Fruit fly (Drosophila melanogaster) whole organism, embryonic: Measurements from ENCODE around the gene Pcd.

Experiments
- ATbp ChIP-seq: fragments of 200-800 bp; sonication (Bioruptor generic); optimal IDR thresholded peaks from 2 replicates; lab custom pipeline; 2017; ENCODE audit warnings: missing biosample characterization, mild to moderate bottlenecking, missing genetic modification characterization, missing genetic modification reagents
- Abd-B ChIP-seq: fragments of 200-800 bp; sonication (Bioruptor generic); optimal IDR thresholded peaks from 2 replicates; lab custom pipeline; 2018; ENCODE audit warnings: missing biosample characterization, mild to moderate bottlenecking, missing genetic modification characterization, moderate library complexity
- CG10147 ChIP-seq: fragments of 200-800 bp; sonication (Bioruptor generic); optimal IDR thresholded peaks from 2 replicates; lab custom pipeline; 2019; ENCODE audit warnings: missing biosample characterization, mild to moderate bottlenecking, missing genetic modification characterization, moderate library complexity
- CG10654 ChIP-seq: fragments of 200-800 bp; sonication (Bioruptor generic); optimal IDR thresholded peaks from 2 replicates; lab custom pipeline; 2016; ENCODE audit warnings: missing biosample characterization, missing genetic modification characterization
- CG12155 ChIP-seq: fragments of 200-800 bp; sonication (Bioruptor generic); optimal IDR thresholded peaks from 3 replicates; lab custom pipeline; 2016; ENCODE audit warnings: missing biosample characterization, missing genetic modification characterization
- CG12659 ChIP-seq: fragments of 200-800 bp; sonication (Bioruptor generic); optimal IDR thresholded peaks from 3 replicates; lab custom pipeline; 2017; ENCODE audit warnings: mild to moderate bottlenecking, missing biosample characterization, missing genetic modification reagents, missing genetic modification characterization
- CG13775 ChIP-seq: fragments of 200-800 bp; sonication (Bioruptor generic); optimal IDR thresholded peaks from 3 replicates; lab custom pipeline; 2017; ENCODE audit warnings: missing biosample characterization, mild to moderate bottlenecking, missing genetic modification characterization
- CG15269 ChIP-seq: fragments of 200-800 bp; sonication (Bioruptor generic); optimal IDR thresholded peaks from 2 replicates; lab custom pipeline; 2018; ENCODE audit warnings: missing biosample characterization, mild to moderate bottlenecking, missing genetic modification characterization, moderate library complexity
- CG1602 ChIP-seq: fragments of 200-800 bp; sonication (Bioruptor generic); optimal IDR thresholded peaks from 3 replicates; lab custom pipeline; 2016; ENCODE audit warnings: missing biosample characterization, missing genetic modification characterization
- CG17385 ChIP-seq: fragments of 200-800 bp; sonication (Bioruptor generic); optimal IDR thresholded peaks from 3 replicates; lab custom pipeline; 2018; ENCODE audit warnings: missing biosample characterization, mild to moderate bottlenecking, missing genetic modification characterization
- CG18262 ChIP-seq: fragments of 200-800 bp; optimal IDR thresholded peaks from 3 replicates; lab custom pipeline; 2019; ENCODE audit warnings: missing biosample characterization, mild to moderate bottlenecking, missing genetic modification characterization, moderate library complexity
- CG18599 ChIP-seq: fragments of 200-800 bp; sonication (Bioruptor generic); optimal IDR thresholded peaks from 3 replicates; lab custom pipeline; 2017; ENCODE audit warnings: missing biosample characterization, missing genetic modification characterization, mild to moderate bottlenecking, moderate library complexity, missing genetic modification reagents
- CG2116 ChIP-seq: fragments of 200-800 bp; sonication (Bioruptor generic); optimal IDR thresholded peaks from 3 replicates; lab custom pipeline; 2018; ENCODE audit warnings: missing biosample characterization, mild to moderate bottlenecking, missing genetic modification characterization
- CG2129 ChIP-seq: fragments of 200-800 bp; sonication (Bioruptor generic); IDR thresholded peaks from 2 replicates; pipeline ENCODE4 v1.3.6; 2022; ENCODE audit warnings: missing biosample characterization, missing genetic modification characterization; ENCODE audit not compliant: partially characterized antibody
- CG3407 ChIP-seq: fragments of 200-800 bp; sonication (Bioruptor generic); optimal IDR thresholded peaks from 2 replicates; lab custom pipeline; 2018; ENCODE audit warnings: missing biosample characterization, mild to moderate bottlenecking, missing genetic modification characterization
- CG4360 ChIP-seq: fragments of 200-800 bp; sonication (Bioruptor generic); IDR thresholded peaks from 2 replicates; pipeline ENCODE4 v1.3.6; 2022; ENCODE audit warnings: missing biosample characterization, missing genetic modification characterization
- CG6254 ChIP-seq: fragments of 200-800 bp; sonication (Bioruptor generic); optimal IDR thresholded peaks from 3 replicates; lab custom pipeline; 2017; ENCODE audit warnings: mild to moderate bottlenecking, missing biosample characterization, missing genetic modification reagents, missing genetic modification characterization
- CG7271 ChIP-seq: fragments of 200-800 bp; sonication (Bioruptor generic); optimal IDR thresholded peaks from 2 replicates; lab custom pipeline; 2018; ENCODE audit warnings: missing biosample characterization, mild to moderate bottlenecking, missing genetic modification characterization, moderate library complexity
- CG9437 ChIP-seq: fragments of 200-800 bp; sonication (Bioruptor generic); optimal IDR thresholded peaks from 2 replicates; lab custom pipeline; 2018; ENCODE audit warnings: missing biosample characterization, mild to moderate bottlenecking, missing genetic modification characterization
- CG9817 ChIP-seq: fragments of 200-800 bp; sonication (Bioruptor generic); optimal IDR thresholded peaks from 2 replicates; lab custom pipeline; 2018; ENCODE audit warnings: missing biosample characterization, mild to moderate bottlenecking, missing genetic modification characterization, moderate library complexity
- CG9876 ChIP-seq: fragments of 200-800 bp; sonication (Bioruptor generic); optimal IDR thresholded peaks from 2 replicates; lab custom pipeline; 2016; ENCODE audit warnings: missing biosample characterization, missing genetic modification characterization
- CoRest ChIP-seq: fragments of 200-800 bp; sonication (Bioruptor generic); optimal IDR thresholded peaks from 3 replicates; lab custom pipeline; 2018; ENCODE audit warnings: missing biosample characterization, mild to moderate bottlenecking, missing genetic modification characterization, moderate library complexity
- D ChIP-seq, 2 experiments: fragments of 200-800 bp in 1 of 2; fragments of >200 bp in 1 of 2; sonication (Bioruptor generic) in 1 of 2; optimal IDR thresholded peaks; 2 replicates in 1 of 2; 3 replicates in 1 of 2; lab custom pipeline; 2017; ENCODE audit warnings: mild to moderate bottlenecking in 1 of 2, missing biosample characterization in 1 of 2, missing genetic modification characterization in 1 of 2, missing genetic modification reagents in 1 of 2
- Deaf1 ChIP-seq: fragments of 200-800 bp; optimal IDR thresholded peaks from 3 replicates; lab custom pipeline; 2019; ENCODE audit warnings: missing biosample characterization, mild to moderate bottlenecking, missing genetic modification characterization, moderate library complexity
- Dip3 ChIP-seq: fragments of 200-800 bp; sonication (Bioruptor generic); optimal IDR thresholded peaks from 3 replicates; lab custom pipeline; 2016; ENCODE audit warnings: missing biosample characterization, missing genetic modification characterization
- Dref ChIP-seq: fragments of 200-800 bp; sonication (Bioruptor generic); IDR thresholded peaks from 2 replicates; pipeline ENCODE4 v1.3.6; 2022; ENCODE audit warnings: missing biosample characterization, missing genetic modification characterization
- Fer1 ChIP-seq: fragments of 200-800 bp; sonication (Bioruptor generic); optimal IDR thresholded peaks from 2 replicates; lab custom pipeline; 2017; ENCODE audit warnings: missing biosample characterization, mild to moderate bottlenecking, missing genetic modification characterization
- HHEX ChIP-seq: fragments of 200-800 bp; sonication (Bioruptor generic); optimal IDR thresholded peaks from 3 replicates; lab custom pipeline; 2017; ENCODE audit warnings: missing biosample characterization, mild to moderate bottlenecking, missing genetic modification characterization, missing genetic modification reagents
- Hmr ChIP-seq: fragments of 200-800 bp; sonication (Bioruptor generic); optimal IDR thresholded peaks from 3 replicates; lab custom pipeline; 2017; ENCODE audit warnings: mild to moderate bottlenecking, missing biosample characterization, missing genetic modification reagents, missing genetic modification characterization
- Hr3 ChIP-seq: fragments of 200-800 bp; sonication (Bioruptor generic); optimal IDR thresholded peaks from 3 replicates; lab custom pipeline; 2016; ENCODE audit warnings: missing biosample characterization, missing genetic modification characterization
- Meics ChIP-seq: fragments of 200-800 bp; sonication (Bioruptor generic); optimal IDR thresholded peaks from 2 replicates; lab custom pipeline; 2017; ENCODE audit warnings: missing biosample characterization, mild to moderate bottlenecking, missing genetic modification characterization
- TFAM ChIP-seq: fragments of 200-800 bp; sonication (Bioruptor generic); optimal IDR thresholded peaks from 2 replicates; lab custom pipeline; 2017; ENCODE audit warnings: missing biosample characterization, missing genetic modification characterization, inconsistent platforms
- corto ChIP-seq: fragments of 200-800 bp; sonication (Bioruptor generic); optimal IDR thresholded peaks from 2 replicates; lab custom pipeline; 2016; ENCODE audit warnings: missing biosample characterization, mild to moderate bottlenecking, missing genetic modification characterization, moderate library complexity
- crp ChIP-seq, 2 experiments: fragments of 200-800 bp; sonication (Bioruptor generic); optimal IDR thresholded peaks; 2 replicates in 1 of 2; 3 replicates in 1 of 2; lab custom pipeline; 2017; ENCODE audit warnings: missing biosample characterization in 2 of 2, missing genetic modification characterization in 2 of 2, mild to moderate bottlenecking in 1 of 2, moderate library complexity in 1 of 2
- cwo ChIP-seq: fragments of 200-800 bp; sonication (Bioruptor generic); optimal IDR thresholded peaks from 3 replicates; lab custom pipeline; 2017; ENCODE audit warnings: missing biosample characterization, missing genetic modification characterization, mild to moderate bottlenecking, moderate library complexity, missing genetic modification reagents
- danr ChIP-seq: fragments of 200-800 bp; sonication (Bioruptor generic); IDR thresholded peaks from 2 replicates; pipeline ENCODE4 v1.3.6; 2022; ENCODE audit warnings: missing biosample characterization, missing genetic modification characterization
- fd3F ChIP-seq: fragments of 200-800 bp; sonication (Bioruptor generic); optimal IDR thresholded peaks from 2 replicates; lab custom pipeline; 2018; ENCODE audit warnings: missing biosample characterization, mild to moderate bottlenecking, missing genetic modification characterization, moderate library complexity
- gcm ChIP-seq: fragments of 200-800 bp; sonication (Bioruptor generic); optimal IDR thresholded peaks from 2 replicates; lab custom pipeline; 2019; ENCODE audit warnings: missing biosample characterization, mild to moderate bottlenecking, missing genetic modification characterization, moderate library complexity
- gem ChIP-seq: fragments of 200-800 bp; sonication (Bioruptor generic); optimal IDR thresholded peaks from 2 replicates; lab custom pipeline; 2019; ENCODE audit warnings: missing biosample characterization, mild to moderate bottlenecking, missing genetic modification characterization, moderate library complexity
- lab ChIP-seq: fragments of 200-800 bp; sonication (Bioruptor generic); optimal IDR thresholded peaks from 3 replicates; lab custom pipeline; 2017; ENCODE audit warnings: missing biosample characterization, missing genetic modification characterization, mild to moderate bottlenecking, moderate library complexity, missing genetic modification reagents
- lbe ChIP-seq: fragments of 200-800 bp; sonication (Bioruptor generic); optimal IDR thresholded peaks from 2 replicates; lab custom pipeline; 2016; ENCODE audit warnings: missing biosample characterization, mild to moderate bottlenecking, missing genetic modification characterization
- lilli ChIP-seq: fragments of 200-800 bp; sonication (Bioruptor generic); optimal IDR thresholded peaks from 3 replicates; lab custom pipeline; 2016; ENCODE audit warnings: missing biosample characterization, missing genetic modification characterization
- onecut ChIP-seq: fragments of 200-800 bp; sonication (Bioruptor generic); IDR thresholded peaks from 2 replicates; pipeline ENCODE4 v1.3.6; 2022; ENCODE audit warnings: missing biosample characterization, missing genetic modification characterization
- pnt ChIP-seq: fragments of 200-800 bp; sonication (Bioruptor generic); optimal IDR thresholded peaks from 3 replicates; lab custom pipeline; 2016; ENCODE audit warnings: missing biosample characterization, missing genetic modification characterization
- salm ChIP-seq: fragments of 200-800 bp; sonication (Bioruptor generic); optimal IDR thresholded peaks from 2 replicates; lab custom pipeline; 2018; ENCODE audit warnings: missing biosample characterization, mild to moderate bottlenecking, missing genetic modification characterization
- sens ChIP-seq: fragments of 200-800 bp; sonication (Bioruptor generic); peaks from one replicate; lab custom pipeline; 2016; ENCODE audit warnings: missing biosample characterization, missing genetic modification characterization
- sr ChIP-seq: fragments of 200-800 bp; sonication (Bioruptor generic); IDR thresholded peaks from 3 replicates; pipeline ENCODE4 v1.3.6; 2022; ENCODE audit warnings: missing biosample characterization, missing genetic modification characterization

Pcd gene

DNA sequence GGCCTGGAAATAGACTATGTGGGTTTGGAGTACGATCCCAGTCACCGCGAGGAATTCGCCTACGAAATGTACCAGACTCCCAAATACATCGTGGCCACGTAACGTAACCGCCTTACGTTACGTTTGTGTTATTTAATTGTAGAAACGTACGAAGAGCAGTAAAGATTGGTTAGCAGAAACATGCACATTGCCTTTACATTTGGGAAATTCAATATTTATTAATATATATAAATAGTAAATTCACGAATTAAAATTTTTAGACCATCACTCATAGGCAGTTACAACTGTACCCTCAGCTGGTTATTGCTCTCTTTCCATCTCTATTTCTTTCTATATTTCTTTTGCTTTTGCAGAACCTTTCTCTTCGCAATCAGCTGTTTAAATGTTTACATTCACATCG, 14.9 kb downstream of the Pcd start, which contains the start of gene Gnpnat (continued):
- TF ChIP-seq CG2116 (GFP tag; lab: Kevin White, UChicago) (peak; percentile 4), salm (tag; lab: Kevin White, UChicago) (peak; percentile 47), CG17385 (GFP tag; lab: Kevin White, UChicago) (peak; percentile 48), gcm (peak; percentile 62), CG3407 (GFP tag; lab: Kevin White, UChicago) (peak; percentile 31), CG13775 (GFP tag; lab: Kevin White, UChicago) (peak; percentile 52), CG2129 (no peak), CG7271 (tag; lab: Kevin White, UChicago) (no peak), CoRest (tag; lab: Kevin White, UChicago) (peak; percentile 45), CG9876 (GFP tag; lab: Kevin White, UChicago) (no peak), lbe (peak; percentile 34), CG15269 (tag; lab: Kevin White, UChicago) (peak; percentile 62), gem (tag; lab: Kevin White, UChicago) (peak; percentile 83), sens (GFP tag; lab: Kevin White, UChicago) (peak; percentile 80), Dref (no peak), CG12659 (GFP tag; lab: Kevin White, UChicago) (peak; percentile 55), pnt (GFP tag; lab: Kevin White, UChicago) (no peak), Dip3 (no peak), CG10654 (GFP tag; lab: Kevin White, UChicago) (peak; percentile 27), Fer1 (GFP tag; lab: Kevin White, UChicago) (peak; percentile 66), Hr3 (GFP tag; lab: Kevin White, UChicago) (peak; percentile 6), CG9817 (tag; lab: Kevin White, UChicago) (peak; percentile 46), ATbp (peak; percentile 53), onecut (GFP tag; lab: Robert Waterston, UW) (peak; percentile 58), CG12155 (GFP tag; lab: Kevin White, UChicago) (peak; percentile 22), sr (GFP tag; lab: Robert Waterston, UW) (no peak), CG18262 (tag; lab: Kevin White, UChicago) (peak; percentile 50), danr (no peak), Abd-B (GFP tag; lab: Kevin White, UChicago) (peak; percentile 23), lilli (GFP tag; lab: Kevin White, UChicago) (peak; percentile 39), CG1602 (peak; percentile 32), CG4360 (GFP tag; lab: Robert Waterston, UW) (no peak), Hmr (GFP tag; lab: Kevin White, UChicago) (peak; percentile 74), cwo (GFP tag; lab: Kevin White, UChicago) (peak; percentile 36), CG9437 (peak; percentile 99), crp (GFP tag; optimal IDR thresholded peaks at IDR 0.05; lab: Kevin White, UChicago) (peak in 1 of 2 experiments; percentile 66), D (optimal IDR thresholded peaks at IDR 0.05; lab: Kevin White, UChicago) (no peak), D (GFP tag; optimal IDR thresholded peaks at IDR 0.05; lab: Kevin White, UChicago) (no peak), CG18599 (GFP tag; lab: Kevin White, UChicago) (peak; percentile 81), HHEX (peak; percentile 48), CG6254 (GFP tag; lab: Kevin White, UChicago) (peak; percentile 57), lab (peak; percentile 77), TFAM (GFP tag; lab: Kevin White, UChicago) (no peak), fd3F (GFP tag; lab: Kevin White, UChicago) (peak; percentile 38), Deaf1 (tag; lab: Kevin White, UChicago) (peak; percentile 26), CG10147 (peak; percentile 41), Meics (GFP tag; lab: Kevin White, UChicago) (peak; percentile 73), corto (GFP tag; lab: Kevin White, UChicago) (peak; percentile 57)
- TF ChIP-seq, all 482 proteins: peak for 133
